Fruit fly (Drosophila melanogaster): ENCODE measurements around the gene Gr61a.
A peak's percentile ranks its signal among the peaks of the same experiment; 100 is the strongest.

Gene Gr61a

dm6 chr3L:810038-810644 is 31.1 kb upstream of the Gr61a start:
- TF ChIP-seq net (GFP tag; optimal IDR thresholded peaks at IDR 0.05) (no peak), Hr4 (GFP tag; optimal IDR thresholded peaks at IDR 0.05) (no peak), dac (GFP tag; optimal IDR thresholded peaks at IDR 0.05) (no peak), Eip78C (GFP tag) (peak; percentile 2), svp (GFP tag) (peak; percentile 11), CG6854 (GFP tag; optimal IDR thresholded peaks at IDR 0.05) (no peak), CG3032 (tag; optimal IDR thresholded peaks at IDR 0.05) (no peak)

dm6 chr3L:811816-812215 is 29.4 kb upstream of the Gr61a start:
- TF ChIP-seq esn (GFP tag; optimal IDR thresholded peaks at IDR 0.05) = no peak
- no peak for TF ChIP-seq cyc (GFP tag; optimal IDR thresholded peaks at IDR 0.05)
- TF ChIP-seq Hr39 (GFP tag; optimal IDR thresholded peaks at IDR 0.05) = no peak
- no peak for TF ChIP-seq CG6276 (GFP tag; optimal IDR thresholded peaks at IDR 0.05)
- no peak for TF ChIP-seq Sox15 (GFP tag; optimal IDR thresholded peaks at IDR 0.05)

DNA sequence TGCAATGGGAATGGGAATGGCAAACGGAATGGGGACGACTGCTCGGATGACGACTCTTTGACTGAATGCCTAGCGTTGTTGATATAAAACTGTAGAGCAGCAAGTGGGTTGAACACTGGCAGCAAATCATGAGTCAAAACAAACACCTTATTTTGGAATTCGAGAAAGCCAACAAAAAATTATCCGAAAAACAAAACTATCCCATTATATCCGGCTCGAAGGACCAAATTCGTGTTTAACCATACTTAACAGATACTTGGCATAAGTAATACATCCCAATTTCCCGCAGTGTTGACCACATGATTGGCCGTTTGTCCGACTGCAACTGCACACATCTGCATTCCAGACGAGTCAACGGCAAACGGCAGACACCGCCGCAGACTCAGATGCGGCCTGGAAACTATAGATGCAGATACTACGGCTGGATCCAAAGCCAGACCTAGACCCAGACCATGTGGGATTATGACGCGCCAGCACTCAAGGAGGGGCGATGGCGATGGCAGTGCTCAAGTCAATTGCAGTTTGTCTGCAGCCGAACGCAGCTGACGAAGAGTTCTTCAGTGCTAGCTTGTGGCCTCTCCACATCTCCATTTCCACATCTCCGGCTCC is 27.9 kb upstream of the Gr61a start:
- TF ChIP-seq svp (GFP tag) (peak; percentile 76), Hr4 (GFP tag; optimal IDR thresholded peaks at IDR 0.05) (peak; percentile 95), fkh (GFP tag; optimal IDR thresholded peaks at IDR 0.05) (no peak), Hr39 (GFP tag; optimal IDR thresholded peaks at IDR 0.05) (peak; percentile 37), pdm3 (GFP tag; optimal IDR thresholded peaks at IDR 0.05) (peak; percentile 84), CG16779 (tag; optimal IDR thresholded peaks at IDR 0.05) (peak; percentile 85), CG8319 (GFP tag; optimal IDR thresholded peaks at IDR 0.05) (peak; percentile 61), CG10631 (GFP tag; optimal IDR thresholded peaks at IDR 0.05) (peak; percentile 91), CG6163 (GFP tag; IDR thresholded peaks at IDR 0.05) (peak; percentile 96), Met (GFP tag; optimal IDR thresholded peaks at IDR 0.05) (peak; percentile 53), CG8119 (GFP tag; IDR thresholded peaks at IDR 0.05) (peak; percentile 96), cyc (GFP tag; optimal IDR thresholded peaks at IDR 0.05) (peak; percentile 17), CG15336 (GFP tag; IDR thresholded peaks at IDR 0.05) (peak; percentile 96), esn (GFP tag; optimal IDR thresholded peaks at IDR 0.05) (peak; percentile 31), CG7368 (GFP tag; optimal IDR thresholded peaks at IDR 0.05) (peak; percentile 85), CG31627 (GFP tag; optimal IDR thresholded peaks at IDR 0.05) (peak; percentile 25), dac (GFP tag; optimal IDR thresholded peaks at IDR 0.05) (peak; percentile 90), fd59A (GFP tag; optimal IDR thresholded peaks at IDR 0.05) (peak; percentile 88), Sox14 (GFP tag; optimal IDR thresholded peaks at IDR 0.05) (peak; percentile 91), Hr38 (GFP tag; optimal IDR thresholded peaks at IDR 0.05) (peak; percentile 81), Eip78C (GFP tag) (peak; percentile 96), CG6276 (GFP tag; optimal IDR thresholded peaks at IDR 0.05) (peak; percentile 95), CG6792 (GFP tag; optimal IDR thresholded peaks at IDR 0.05) (peak; percentile 77), acj6 (GFP tag; optimal IDR thresholded peaks at IDR 0.05) (peak; percentile 88), Eip75B (GFP tag; optimal IDR thresholded peaks at IDR 0.05) (peak; percentile 88), dsx (GFP tag; optimal IDR thresholded peaks at IDR 0.05; ENCODE audit: poor library complexity, severe bottlenecking) (peak; percentile 81), Smox (GFP tag; optimal IDR thresholded peaks at IDR 0.05) (peak; percentile 4), lz (GFP tag; optimal IDR thresholded peaks at IDR 0.05) (peak; percentile 45), Sox102F (GFP tag; optimal IDR thresholded peaks at IDR 0.05) (peak; percentile 13), CG11902 (GFP tag; optimal IDR thresholded peaks at IDR 0.05) (peak; percentile 44), CG11294 (GFP tag; IDR thresholded peaks at IDR 0.05) (peak; percentile 92), eg (GFP tag; IDR thresholded peaks at IDR 0.05) (peak; percentile 97), ss (GFP tag; optimal IDR thresholded peaks at IDR 0.05) (peak; percentile 70 to 81), vri (GFP tag; optimal IDR thresholded peaks at IDR 0.05) (no peak), CG6854 (GFP tag; optimal IDR thresholded peaks at IDR 0.05) (no peak), CG11762 (GFP tag; optimal IDR thresholded peaks at IDR 0.05; ENCODE audit: insufficient read depth) (peak; percentile 77), Blimp-1 (GFP tag; optimal IDR thresholded peaks at IDR 0.05) (no peak), fd85E (GFP tag; optimal IDR thresholded peaks at IDR 0.05) (peak; percentile 49), CG3919 (GFP tag; optimal IDR thresholded peaks at IDR 0.05) (peak; percentile 92), net (GFP tag; optimal IDR thresholded peaks at IDR 0.05) (peak; percentile 85), CG6808 (GFP tag; optimal IDR thresholded peaks at IDR 0.05) (peak; percentile 86), CG4318 (GFP tag; optimal IDR thresholded peaks at IDR 0.05) (peak; percentile 92), CG8632 (GFP tag; optimal IDR thresholded peaks at IDR 0.05) (peak; percentile 73)

Data from whole organism, prepupa.